Fruit fly (Drosophila melanogaster): ENCODE measurements around the gene CG46441.

dm6 chr3R:20550632-20551486, 49.0 kb upstream of the CG46441 start:
- TF ChIP-seq h (optimal IDR thresholded peaks at IDR 0.05), result no peak
- TF ChIP-seq insv (optimal IDR thresholded peaks at IDR 0.05), result no peak
- TF ChIP-seq ttk (optimal IDR thresholded peaks at IDR 0.05), result no peak
- no peak for TF ChIP-seq psq (optimal IDR thresholded peaks at IDR 0.05)
- no peak for TF ChIP-seq Sin3A (optimal IDR thresholded peaks at IDR 0.05)
- no peak for TF ChIP-seq Myc (optimal IDR thresholded peaks at IDR 0.05)

Measured in Kc167 (cell line).